Fruit fly (Drosophila melanogaster) whole organism, embryonic: Measurements from ENCODE around the gene CG34327.

Experiments
- Adf1 ChIP-seq: fragments of 200-800 bp; sonication (Bioruptor generic); IDR thresholded peaks from 2 replicates; pipeline ENCODE4 v1.3.6; 2022; ENCODE audit warnings: missing biosample characterization, missing genetic modification characterization
- Asciz ChIP-seq: fragments of 200-800 bp; sonication (Bioruptor generic); optimal IDR thresholded peaks from 2 replicates; lab custom pipeline; 2017; ENCODE audit warnings: missing biosample characterization, mild to moderate bottlenecking, missing genetic modification characterization, missing genetic modification reagents
- BEAF-32 ChIP-seq: fragments of 200-800 bp; sonication (Bioruptor generic); optimal IDR thresholded peaks from 3 replicates; lab custom pipeline; 2017; ENCODE audit warnings: missing biosample characterization, missing genetic modification characterization, mild to moderate bottlenecking, moderate library complexity, missing genetic modification reagents
- CG10267 ChIP-seq: fragments of 200-800 bp; sonication (Bioruptor generic); optimal IDR thresholded peaks from 2 replicates; lab custom pipeline; 2018; ENCODE audit warnings: missing biosample characterization, mild to moderate bottlenecking, missing genetic modification characterization, moderate library complexity
- CG11093 ChIP-seq: fragments of 200-800 bp; sonication (Bioruptor generic); IDR thresholded peaks from 3 replicates; pipeline ENCODE4 v1.3.6; 2022; ENCODE audit warnings: missing biosample characterization, missing genetic modification characterization
- CG12104 ChIP-seq: fragments of 200-800 bp; sonication (Bioruptor generic); optimal IDR thresholded peaks from 3 replicates; lab custom pipeline; 2016; ENCODE audit warnings: missing biosample characterization, missing genetic modification characterization
- CG12391 ChIP-seq: fragments of 200-800 bp; sonication (Bioruptor generic); optimal IDR thresholded peaks from 3 replicates; lab custom pipeline; 2018; ENCODE audit warnings: missing biosample characterization, mild to moderate bottlenecking, missing genetic modification characterization, moderate library complexity
- CG14667 ChIP-seq: fragments of 200-800 bp; sonication (Bioruptor generic); IDR thresholded peaks from 2 replicates; pipeline ENCODE4 v1.3.6; 2022; ENCODE audit warnings: missing biosample characterization, missing genetic modification characterization
- CG1602 ChIP-seq: fragments of 200-800 bp; sonication (Bioruptor generic); optimal IDR thresholded peaks from 3 replicates; lab custom pipeline; 2016; ENCODE audit warnings: missing biosample characterization, missing genetic modification characterization
- CG16815 ChIP-seq: fragments of 200-800 bp; sonication (Bioruptor generic); optimal IDR thresholded peaks from 3 replicates; lab custom pipeline; 2017; ENCODE audit warnings: missing biosample characterization, mild to moderate bottlenecking, missing genetic modification characterization
- CG17359 ChIP-seq: fragments of 200-800 bp; sonication (Bioruptor generic); optimal IDR thresholded peaks from 3 replicates; lab custom pipeline; 2018; ENCODE audit warnings: missing biosample characterization, mild to moderate bottlenecking, missing genetic modification characterization, moderate library complexity
- CG17802 ChIP-seq: fragments of 200-800 bp; sonication (Bioruptor generic); optimal IDR thresholded peaks from 2 replicates; lab custom pipeline; 2018; ENCODE audit warnings: missing biosample characterization, mild to moderate bottlenecking, missing genetic modification characterization, moderate library complexity
- CG2202 ChIP-seq: fragments of 200-800 bp; sonication (Bioruptor generic); optimal IDR thresholded peaks from 2 replicates; lab custom pipeline; 2018; ENCODE audit warnings: missing biosample characterization, mild to moderate bottlenecking, missing genetic modification characterization
- CG2712 ChIP-seq: fragments of 200-800 bp; optimal IDR thresholded peaks from 3 replicates; lab custom pipeline; 2019; ENCODE audit warnings: missing biosample characterization, mild to moderate bottlenecking, missing genetic modification characterization, moderate library complexity
- CG32532 ChIP-seq: fragments of 200-800 bp; sonication (Bioruptor generic); IDR thresholded peaks from 2 replicates; pipeline ENCODE4 v1.3.6; 2022; ENCODE audit warnings: missing biosample characterization, missing genetic modification characterization
- CG33213 ChIP-seq: fragments of 200-800 bp; sonication (Bioruptor generic); optimal IDR thresholded peaks from 3 replicates; lab custom pipeline; 2016; ENCODE audit warnings: missing biosample characterization, missing genetic modification characterization
- CG4424 ChIP-seq: fragments of 200-800 bp; sonication (Bioruptor generic); optimal IDR thresholded peaks from 3 replicates; lab custom pipeline; 2016; ENCODE audit warnings: missing biosample characterization, missing genetic modification characterization
- CG8388 ChIP-seq: fragments of 200-800 bp; sonication (Bioruptor generic); optimal IDR thresholded peaks from 2 replicates; lab custom pipeline; 2019; ENCODE audit warnings: missing biosample characterization, mild to moderate bottlenecking, missing genetic modification characterization, moderate library complexity
- Dad ChIP-seq: fragments of 200-800 bp; sonication (Bioruptor generic); optimal IDR thresholded peaks from 3 replicates; lab custom pipeline; 2016; ENCODE audit warnings: missing biosample characterization, missing genetic modification characterization
- Dfd ChIP-seq, 2 experiments: fragments of >200 bp; optimal IDR thresholded peaks; 2 replicates each; lab custom pipeline; 2017; ENCODE audit warnings: missing biosample characterization in 2 of 2, missing genetic modification characterization in 2 of 2
- Drgx ChIP-seq: fragments of 200-800 bp; sonication (Bioruptor generic); IDR thresholded peaks from 2 replicates; pipeline ENCODE4 v1.3.6; 2022; ENCODE audit warnings: missing biosample characterization, missing genetic modification characterization
- ERR ChIP-seq: fragments of 200-800 bp; sonication (Bioruptor generic); optimal IDR thresholded peaks from 2 replicates; lab custom pipeline; 2016; ENCODE audit warnings: missing biosample characterization, missing genetic modification characterization
- Gug ChIP-seq: fragments of 200-800 bp; sonication (Bioruptor generic); IDR thresholded peaks from 4 replicates; pipeline ENCODE4 v1.3.6; 2022; ENCODE audit warnings: missing biosample characterization, missing genetic modification characterization
- HLH54F ChIP-seq: fragments of 200-800 bp; sonication (Bioruptor generic); optimal IDR thresholded peaks from 3 replicates; lab custom pipeline; 2016; ENCODE audit warnings: missing biosample characterization, missing genetic modification characterization
- Hr39 ChIP-seq: fragments of >200 bp; optimal IDR thresholded peaks from 2 replicates; lab custom pipeline; 2017
- Myb ChIP-seq: fragments of 200-800 bp; sonication (Bioruptor generic); optimal IDR thresholded peaks from 2 replicates; lab custom pipeline; 2016; ENCODE audit warnings: missing biosample characterization, missing genetic modification characterization
- NfI ChIP-seq: fragments of 200-800 bp; sonication (Bioruptor generic); optimal IDR thresholded peaks from 3 replicates; lab custom pipeline; 2018; ENCODE audit warnings: missing biosample characterization, mild to moderate bottlenecking, missing genetic modification characterization, moderate library complexity
- Oli ChIP-seq: fragments of 200-800 bp; sonication (Bioruptor generic); optimal IDR thresholded peaks from 2 replicates; lab custom pipeline; 2018; ENCODE audit warnings: missing biosample characterization, mild to moderate bottlenecking, missing genetic modification characterization, moderate library complexity
- PHDP ChIP-seq: fragments of 200-800 bp; sonication (Bioruptor generic); optimal IDR thresholded peaks from 3 replicates; lab custom pipeline; 2018; ENCODE audit warnings: missing biosample characterization, mild to moderate bottlenecking, missing genetic modification characterization, moderate library complexity
- Sin3A ChIP-seq: fragments of >200 bp; optimal IDR thresholded peaks from 2 replicates; lab custom pipeline; 2018
- Usf ChIP-seq: fragments of 200-800 bp; sonication (Bioruptor generic); optimal IDR thresholded peaks from 2 replicates; lab custom pipeline; 2017; ENCODE audit warnings: missing genotype, missing biosample characterization, missing genetic modification characterization
- ab ChIP-seq: fragments of 200-800 bp; sonication (Bioruptor generic); optimal IDR thresholded peaks from 2 replicates; lab custom pipeline; 2016; ENCODE audit warnings: missing biosample characterization, missing genetic modification characterization
- al ChIP-seq: fragments of 200-800 bp; sonication (Bioruptor generic); IDR thresholded peaks from 2 replicates; pipeline ENCODE4 v1.3.6; 2022; ENCODE audit warnings: missing biosample characterization, missing genetic modification characterization
- ara ChIP-seq: fragments of 200-800 bp; sonication (Bioruptor generic); IDR thresholded peaks from 2 replicates; pipeline ENCODE4 v1.3.6; 2022; ENCODE audit warnings: missing biosample characterization, missing genetic modification characterization
- az2 ChIP-seq: fragments of 200-800 bp; sonication (Bioruptor generic); optimal IDR thresholded peaks from 3 replicates; lab custom pipeline; 2016; ENCODE audit warnings: missing biosample characterization, missing genetic modification characterization
- bsh ChIP-seq, 2 experiments: fragments of 200-800 bp; sonication (Bioruptor generic); optimal IDR thresholded peaks; 2 replicates each; lab custom pipeline; 2017 to 2018; ENCODE audit warnings: mild to moderate bottlenecking in 2 of 2, missing biosample characterization in 2 of 2, missing genetic modification characterization in 2 of 2, moderate library complexity in 1 of 2
- caup ChIP-seq: fragments of 200-800 bp; sonication (Bioruptor generic); optimal IDR thresholded peaks from 3 replicates; lab custom pipeline; 2017; ENCODE audit warnings: missing biosample characterization, mild to moderate bottlenecking, missing genetic modification characterization, moderate library complexity; ENCODE audit not compliant: severe bottlenecking
- da ChIP-seq: fragments of 200-800 bp; sonication (Bioruptor generic); optimal IDR thresholded peaks from 2 replicates; lab custom pipeline; 2016; ENCODE audit warnings: missing biosample characterization, missing genetic modification characterization
- dmrt11E ChIP-seq: fragments of 200-800 bp; sonication (Bioruptor generic); optimal IDR thresholded peaks from 3 replicates; lab custom pipeline; 2018; ENCODE audit warnings: missing biosample characterization, mild to moderate bottlenecking, missing genetic modification characterization, moderate library complexity
- dmrt99B ChIP-seq: fragments of 200-800 bp; sonication (Bioruptor generic); optimal IDR thresholded peaks from 2 replicates; lab custom pipeline; 2018; ENCODE audit warnings: missing biosample characterization, mild to moderate bottlenecking, missing genetic modification characterization, moderate library complexity
- eyg ChIP-seq: fragments of 200-800 bp; sonication (Bioruptor generic); optimal IDR thresholded peaks from 3 replicates; lab custom pipeline; 2016; ENCODE audit warnings: missing biosample characterization, missing genetic modification characterization
- gcm ChIP-seq: fragments of 200-800 bp; sonication (Bioruptor generic); optimal IDR thresholded peaks from 2 replicates; lab custom pipeline; 2019; ENCODE audit warnings: missing biosample characterization, mild to moderate bottlenecking, missing genetic modification characterization, moderate library complexity
- hkb ChIP-seq, 2 experiments: fragments of 200-800 bp in 1 of 2; fragments of >200 bp in 1 of 2; sonication (Bioruptor generic) in 1 of 2; IDR thresholded peaks in 1 of 2; optimal IDR thresholded peaks in 1 of 2; 2 replicates each; pipeline versions ENCODE4 v1.3.6 to Lab custom; 2017 to 2022; ENCODE audit warnings: missing biosample characterization in 1 of 2, missing genetic modification characterization in 1 of 2
- kni ChIP-seq: fragments of 200-800 bp; sonication (Bioruptor generic); optimal IDR thresholded peaks from 3 replicates; lab custom pipeline; 2017; ENCODE audit warnings: mild to moderate bottlenecking, missing biosample characterization, missing genetic modification reagents, missing genetic modification characterization
- nmo ChIP-seq: fragments of 200-800 bp; sonication (Bioruptor generic); optimal IDR thresholded peaks from 2 replicates; lab custom pipeline; 2018; ENCODE audit warnings: missing biosample characterization, mild to moderate bottlenecking, missing genetic modification characterization, moderate library complexity
- nom ChIP-seq: fragments of 200-800 bp; sonication (Bioruptor generic); optimal IDR thresholded peaks from 2 replicates; lab custom pipeline; 2017; ENCODE audit warnings: missing biosample characterization, missing genetic modification characterization, mild to moderate bottlenecking, moderate library complexity, missing genetic modification reagents
- odd ChIP-seq: fragments of 200-800 bp; sonication (Bioruptor generic); optimal IDR thresholded peaks from 2 replicates; lab custom pipeline; 2017; ENCODE audit warnings: missing biosample characterization, mild to moderate bottlenecking, missing genetic modification characterization
- pho ChIP-seq: fragments of 200-800 bp; sonication (Bioruptor generic); optimal IDR thresholded peaks from 2 replicates; lab custom pipeline; 2016; ENCODE audit warnings: missing biosample characterization, missing genetic modification characterization
- schlank ChIP-seq: fragments of 200-800 bp; sonication (Bioruptor generic); optimal IDR thresholded peaks from 2 replicates; lab custom pipeline; 2018; ENCODE audit warnings: missing biosample characterization, mild to moderate bottlenecking, missing genetic modification characterization
- trh ChIP-seq: fragments of 200-800 bp; sonication (Bioruptor generic); optimal IDR thresholded peaks from 2 replicates; lab custom pipeline; 2016; ENCODE audit warnings: missing biosample characterization, missing genetic modification characterization
- zen ChIP-seq: fragments of 200-800 bp; sonication (Bioruptor generic); optimal IDR thresholded peaks from 3 replicates; lab custom pipeline; 2018; ENCODE audit warnings: missing biosample characterization, mild to moderate bottlenecking, missing genetic modification characterization, moderate library complexity

The CG34327 gene

DNA sequence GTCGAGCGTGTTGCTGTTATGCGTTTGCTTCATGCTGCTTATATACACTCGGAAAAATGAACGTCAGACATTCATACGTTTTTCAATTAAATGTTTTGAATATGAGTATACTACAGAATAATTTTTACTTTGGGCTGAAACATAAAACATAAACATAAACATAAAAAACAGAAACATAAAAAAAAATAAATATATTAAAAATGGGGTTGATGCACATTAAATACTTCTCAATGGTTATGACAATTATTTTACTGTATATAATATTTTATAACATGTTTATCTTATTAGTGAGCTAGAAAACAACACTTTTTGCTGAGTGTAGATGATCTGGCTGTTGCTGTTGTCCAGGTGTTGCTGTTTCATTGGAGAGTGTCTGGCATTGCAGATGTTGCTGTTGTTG is 13.8 kb upstream of the CG34327 start:
- TF ChIP-seq caup (GFP tag; lab: Kevin White, UChicago) (no peak), Adf1 (GFP tag; lab: Robert Waterston, UW) (no peak), nmo (GFP tag; lab: Kevin White, UChicago) (peak; percentile 24), Sin3A (lab: Kevin White, UChicago) (no peak), az2 (GFP tag; lab: Kevin White, UChicago) (peak; percentile 27), da (GFP tag; lab: Kevin White, UChicago) (no peak), dmrt99B (tag; lab: Kevin White, UChicago) (peak; percentile 67), CG11093 (GFP tag; lab: Robert Waterston, UW) (no peak), zen (tag; lab: Kevin White, UChicago) (peak; percentile 17), ERR (GFP tag; lab: Kevin White, UChicago) (no peak), Gug (GFP tag; lab: Robert Waterston, UW) (no peak), CG1602 (no peak), trh (GFP tag; lab: Kevin White, UChicago) (no peak), nom (GFP tag; lab: Kevin White, UChicago) (peak; percentile 4), kni (GFP tag; lab: Kevin White, UChicago) (no peak), pho (GFP tag; lab: Kevin White, UChicago) (no peak), CG8388 (GFP tag; lab: Kevin White, UChicago) (peak; percentile 44), CG4424 (GFP tag; lab: Kevin White, UChicago) (peak; percentile 22), CG32532 (GFP tag; lab: Robert Waterston, UW) (no peak), CG12104 (GFP tag; lab: Kevin White, UChicago) (no peak), CG33213 (GFP tag; lab: Kevin White, UChicago) (no peak), PHDP (peak; percentile 18), Hr39 (no peak), ara (GFP tag; lab: Robert Waterston, UW) (no peak), bsh (GFP tag; optimal IDR thresholded peaks at IDR 0.05; lab: Kevin White, UChicago) (peak; percentile 22 to 38), Asciz (GFP tag; lab: Kevin White, UChicago) (peak; percentile 13), Oli (tag; lab: Kevin White, UChicago) (peak; percentile 47), al (GFP tag; lab: Robert Waterston, UW) (no peak), Drgx (GFP tag; lab: Robert Waterston, UW) (peak; percentile 65), CG14667 (GFP tag; lab: Robert Waterston, UW) (no peak), CG12391 (tag; lab: Kevin White, UChicago) (peak; percentile 35), hkb (optimal IDR thresholded peaks at IDR 0.05; lab: Kevin White, UChicago) (no peak), hkb (GFP tag; IDR thresholded peaks at IDR 0.05; lab: Robert Waterston, UW) (no peak), CG2202 (tag; lab: Kevin White, UChicago) (no peak), dmrt11E (tag; lab: Kevin White, UChicago) (peak; percentile 28), CG2712 (tag; lab: Kevin White, UChicago) (peak; percentile 36), schlank (no peak), Dfd (GFP tag; optimal IDR thresholded peaks at IDR 0.05; lab: Kevin White, UChicago) (no peak), HLH54F (GFP tag; lab: Kevin White, UChicago) (no peak), BEAF-32 (no peak), gcm (GFP tag; lab: Kevin White, UChicago) (no peak), CG16815 (no peak), Dad (GFP tag; lab: Kevin White, UChicago) (no peak), CG17359 (peak; percentile 49), CG10267 (peak; percentile 9), ab (GFP tag; lab: Kevin White, UChicago) (no peak), NfI (GFP tag; lab: Kevin White, UChicago) (no peak), Usf (GFP tag; lab: Kevin White, UChicago) (no peak), eyg (GFP tag; lab: Kevin White, UChicago) (no peak), Myb (GFP tag; lab: Kevin White, UChicago) (no peak), odd (GFP tag; lab: Kevin White, UChicago) (no peak), CG17802 (tag; lab: Kevin White, UChicago) (no peak)
